Worm (Caenorhabditis elegans): ENCODE results near the gene C06B8.3.

Gene C06B8.3

DNA sequence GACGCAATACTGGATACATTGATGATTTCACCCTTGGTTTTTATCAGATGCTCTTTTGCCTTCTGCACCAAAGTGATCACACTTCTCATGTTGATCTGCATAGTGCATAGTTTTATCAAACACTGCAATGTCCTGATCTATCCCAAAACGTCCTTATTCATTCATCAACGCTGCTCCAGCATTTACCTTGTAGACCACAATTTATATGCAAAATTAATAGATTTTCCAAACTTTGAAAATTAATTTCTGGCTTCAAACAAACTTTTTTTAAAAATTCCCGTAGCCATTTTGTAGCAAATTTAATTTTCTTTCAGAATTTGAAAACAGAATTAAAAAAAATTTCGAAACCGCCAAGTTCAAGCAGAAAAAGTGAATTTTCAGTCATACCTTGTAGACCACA is at the start of gene C06B8.3:
TSS of gene C06B8.3 (minus strand) at position 101 of the 400 bp plus-strand sequence.
- no peak for TF ChIP-seq cey-2 (tag; optimal IDR thresholded peaks at IDR 0.05; ENCODE audit: borderline replicate concordance, insufficient read depth)
- no peak for TF ChIP-seq set-16 (GFP tag; IDR thresholded peaks at IDR 0.05)
- TF ChIP-seq lin-15B (tag; optimal IDR thresholded peaks at IDR 0.05), result no peak
- no peak for TF ChIP-seq ceh-32 (tag; optimal IDR thresholded peaks at IDR 0.05; ENCODE audit: poor library complexity)
- no peak for TF ChIP-seq T26A8.4 (GFP tag; IDR thresholded peaks at IDR 0.05)
- TF ChIP-seq lin-39 (tag; optimal IDR thresholded peaks at IDR 0.05), result no peak
- no peak for TF ChIP-seq mdt-29 (GFP tag; IDR thresholded peaks at IDR 0.05)
- no peak for TF ChIP-seq zag-1 (tag; optimal IDR thresholded peaks at IDR 0.05)

DNA sequence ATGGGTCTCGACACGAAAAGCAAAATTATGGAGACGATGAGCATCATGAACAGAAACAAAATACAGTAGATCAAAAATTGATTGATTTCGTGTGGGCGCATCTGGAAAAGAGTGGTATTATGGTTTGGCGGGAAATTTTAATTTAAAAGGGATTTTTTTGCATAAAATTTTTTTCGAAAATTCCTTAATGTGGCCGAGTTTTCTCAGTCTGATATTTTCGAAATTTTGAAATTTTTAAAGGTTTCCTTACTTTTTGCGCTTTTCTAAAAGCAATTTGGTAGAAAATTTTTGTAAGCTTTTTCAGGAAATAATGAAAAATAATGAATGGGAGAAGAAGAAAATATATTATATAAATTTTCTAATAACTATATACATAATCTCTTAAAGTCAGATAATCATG is 49.4 kb upstream of the C06B8.3 start, which contains the start of gene F21A3.2:
TSS of gene F21A3.2 (minus strand) at position 101 of the 400 bp plus-strand sequence.
- TF ChIP-seq unc-62 (GFP tag; optimal IDR thresholded peaks at IDR 0.05 in 1 of 2) (peak in 1 of 2 experiments; percentile 26), unc-62 (tag; optimal IDR thresholded peaks at IDR 0.05) (no peak), nhr-10 (tag; optimal IDR thresholded peaks at IDR 0.05) (no peak)

DNA sequence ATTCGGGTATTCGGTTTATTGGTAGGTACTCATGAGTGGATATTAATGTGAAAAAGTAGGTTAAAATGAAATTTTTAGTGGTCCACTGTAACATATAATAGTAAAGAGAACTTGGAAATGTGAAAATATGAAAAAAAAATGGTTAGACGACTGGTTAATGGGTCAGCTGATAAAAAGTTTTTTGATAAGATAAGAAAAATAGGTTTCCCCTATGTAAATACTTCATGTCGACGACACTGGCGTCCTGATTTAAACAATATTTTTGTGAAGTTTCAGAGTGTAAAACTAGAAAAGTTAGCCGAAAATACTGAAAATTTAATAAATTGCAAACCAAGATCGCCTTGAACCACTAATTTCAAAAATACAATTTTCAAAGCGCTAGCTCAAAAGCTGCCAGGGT is 48.7 kb upstream of the C06B8.3 start, which contains the start of gene F21A3.11:
TSS of gene F21A3.11 (minus strand) at position 117 of the 400 bp plus-strand sequence.
- TF ChIP-seq snpc-4 (tag; optimal IDR thresholded peaks at IDR 0.05), result no peak
- TF ChIP-seq dve-1 (tag; optimal IDR thresholded peaks at IDR 0.05; ENCODE audit: insufficient read depth), result peak; percentile 45
- no peak for TF ChIP-seq T26A8.4 (GFP tag; IDR thresholded peaks at IDR 0.05)
- no peak for TF ChIP-seq nhr-48 (tag; optimal IDR thresholded peaks at IDR 0.05)
- peak; percentile 40 for TF ChIP-seq pqm-1 (tag; optimal IDR thresholded peaks at IDR 0.05)
- TF ChIP-seq daf-16 (GFP tag; optimal IDR thresholded peaks at IDR 0.05), result no peak
- peak; percentile 78 for TF ChIP-seq daf-16 (tag; optimal IDR thresholded peaks at IDR 0.05)
- TF ChIP-seq hlh-30 (tag; optimal IDR thresholded peaks at IDR 0.05; ENCODE audit: insufficient read depth), result peak; percentile 14
- no peak for TF ChIP-seq dmd-8 (GFP tag; IDR thresholded peaks at IDR 0.05)
- TF ChIP-seq ztf-11 (tag; optimal IDR thresholded peaks at IDR 0.05), result no peak
- TF ChIP-seq ZK546.5 (tag; optimal IDR thresholded peaks at IDR 0.05), result no peak
- peak; percentile 38; the same call in 1 of the 2 replicates for TF ChIP-seq dmd-6 (GFP tag; IDR thresholded peaks at IDR 0.05)
- no peak for TF ChIP-seq zag-1 (tag; optimal IDR thresholded peaks at IDR 0.05)

DNA sequence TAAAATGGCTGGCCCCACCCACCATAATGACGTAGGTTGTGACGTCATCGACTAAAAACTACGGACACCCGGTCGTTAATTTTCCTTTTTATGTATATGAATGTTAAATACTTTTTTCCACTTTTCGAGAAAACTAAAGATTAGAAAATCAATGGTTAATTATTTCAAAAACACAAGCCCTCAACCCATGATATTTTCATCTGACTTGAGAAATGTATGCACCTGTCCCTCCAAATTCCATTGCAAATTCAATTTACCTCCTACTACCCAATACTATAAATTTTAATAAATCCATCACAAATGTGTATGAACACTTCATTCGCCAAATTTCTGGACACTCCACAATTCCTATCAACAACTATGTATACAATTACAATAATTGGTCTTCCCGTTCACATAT is 44.6 kb upstream of the C06B8.3 start, which contains the start of gene srh-276:
TSS of gene srh-276 (plus strand) at position 301 of the 400 bp plus-strand sequence.
- TF ChIP-seq madf-9 (GFP tag; conservative IDR thresholded peaks at IDR 0.05) (no peak), daf-8 (GFP tag; IDR thresholded peaks at IDR 0.05) (no peak), D1046.2 (GFP tag; IDR thresholded peaks at IDR 0.05) (no peak), unc-62 (GFP tag; optimal IDR thresholded peaks at IDR 0.05 in 1 of 2) (peak in 1 of 2 experiments; percentile 8), unc-62 (tag; optimal IDR thresholded peaks at IDR 0.05) (no peak)

DNA sequence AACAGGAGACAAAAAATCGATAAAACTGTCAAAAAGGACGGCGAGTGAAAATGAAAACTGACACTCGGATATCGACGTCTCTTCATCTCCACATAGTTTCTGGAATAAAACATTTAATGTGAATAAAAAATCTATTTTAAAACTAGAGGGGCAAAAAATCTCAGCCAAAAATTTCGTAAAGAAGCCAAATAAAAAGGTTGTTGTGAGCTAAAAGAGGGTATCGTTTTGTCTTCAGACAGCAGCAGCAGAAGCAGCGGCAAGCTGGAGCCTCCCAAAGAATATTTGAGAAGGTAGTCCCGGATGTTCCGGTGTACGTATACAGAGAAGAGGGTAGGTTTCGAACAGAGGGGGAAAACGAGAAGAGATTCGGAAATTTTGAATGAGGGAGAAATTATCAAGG is 37.5 kb upstream of the C06B8.3 start, which contains the start of gene lgc-31:
TSS of gene lgc-31 (minus strand) at position 101 of the 400 bp plus-strand sequence.
- TF ChIP-seq daf-19 (GFP tag; conservative IDR thresholded peaks at IDR 0.05) (no peak), pha-4 (GFP tag; IDR thresholded peaks at IDR 0.05) (0 out of 2 replicates have a peak, but pooled peaks have one; percentile 13), pha-4 (tag; optimal IDR thresholded peaks at IDR 0.05) (no peak)

DNA sequence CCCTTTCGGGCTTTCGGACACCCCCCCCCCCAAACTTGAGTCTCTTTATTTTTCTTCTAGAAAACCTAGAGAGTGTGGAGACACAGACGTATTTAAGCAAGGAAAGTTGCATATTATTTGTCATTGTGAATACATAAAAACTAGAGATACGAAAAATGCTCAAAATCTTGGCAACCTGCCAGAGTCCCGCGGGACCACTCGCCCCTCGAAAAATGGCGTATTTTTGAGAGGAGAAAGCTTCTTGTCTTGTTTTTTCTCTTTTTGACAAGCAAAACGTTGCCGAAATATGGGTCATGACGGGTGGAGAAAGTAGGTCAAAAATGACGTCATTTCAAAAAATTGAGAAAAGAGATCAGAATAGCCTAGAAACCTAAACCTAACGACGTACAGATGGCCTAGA is 36.0 kb upstream of the C06B8.3 start:
- no peak for TF ChIP-seq gei-8 (GFP tag; optimal IDR thresholded peaks at IDR 0.05)
- TF ChIP-seq snpc-4 (tag; optimal IDR thresholded peaks at IDR 0.05), result no peak
- TF ChIP-seq lin-38 (GFP tag; IDR thresholded peaks at IDR 0.05), result no peak
- peak in 1 of 2 experiments; percentile 87 for TF ChIP-seq unc-62 (GFP tag; optimal IDR thresholded peaks at IDR 0.05 in 1 of 2)
- no peak for TF ChIP-seq unc-62 (tag; optimal IDR thresholded peaks at IDR 0.05)
- TF ChIP-seq lin-39 (tag; optimal IDR thresholded peaks at IDR 0.05), result no peak
